Worm (Caenorhabditis elegans): ENCODE data around the gene let-268.
"Not testable (repeated sequence)": the region's sequence is repeated elsewhere in the genome, so short reads cannot be mapped to it uniquely, and the experiment has no call there.

Gene let-268

DNA sequence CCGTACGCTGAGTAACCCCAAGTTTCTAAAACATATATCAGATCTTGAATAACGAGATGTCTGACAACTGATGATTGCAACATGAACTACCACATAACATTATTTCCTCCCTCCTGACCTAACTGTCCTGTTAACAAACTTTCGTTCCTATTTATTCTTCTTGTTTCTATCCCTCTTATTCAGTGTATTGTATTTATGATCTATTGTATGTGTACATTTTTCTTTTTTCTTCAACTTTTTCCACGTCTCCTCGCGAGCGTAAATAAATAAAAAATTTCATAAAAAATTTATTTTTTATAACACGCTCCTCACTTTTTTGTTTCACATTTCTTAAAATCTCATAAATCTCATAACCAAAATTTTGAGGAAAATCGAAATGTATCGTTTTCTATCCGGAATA lies 33.5 kb downstream of the let-268 start, which contains the start of gene ZK892.4:
TSS of gene ZK892.4 (plus strand) at position 301 of the 400 bp plus-strand sequence.
- TF ChIP-seq F13H6.1, fos-1, unc-39 (tag; optimal IDR thresholded peaks at IDR 0.05): not testable (repeated sequence)

DNA sequence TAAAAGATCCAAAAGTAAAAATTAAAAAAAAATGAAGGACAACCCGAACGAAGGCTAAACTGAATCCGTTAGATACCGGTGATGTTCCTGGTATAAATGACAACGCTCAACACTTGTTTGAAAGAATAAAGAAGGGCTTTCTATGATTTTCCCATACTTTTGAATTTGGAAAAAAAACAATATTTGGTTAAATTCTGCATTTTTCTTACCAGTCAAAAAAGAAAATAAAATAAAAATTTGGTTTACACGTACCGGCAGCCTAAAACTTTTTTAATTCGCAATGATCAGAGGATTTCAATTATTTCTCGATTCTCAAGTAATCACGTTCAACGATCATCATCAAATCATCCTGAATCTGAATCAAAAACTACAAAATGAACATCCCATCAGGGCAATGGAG lies 38.2 kb downstream of the let-268 start, which contains the start of gene ZK892.3:
TSS of gene ZK892.3 (plus strand) at position 301 of the 400 bp plus-strand sequence.
- TF ChIP-seq nhr-10 (tag; optimal IDR thresholded peaks at IDR 0.05) (no peak), skn-1 (tag; optimal IDR thresholded peaks at IDR 0.05) (no peak), sma-9 (GFP tag; optimal IDR thresholded peaks at IDR 0.05) (no peak), sma-9 (tag; optimal IDR thresholded peaks at IDR 0.05) (no peak), egl-27 (tag; optimal IDR thresholded peaks at IDR 0.05) (no peak), ZK546.5 (tag; optimal IDR thresholded peaks at IDR 0.05) (no peak)

DNA sequence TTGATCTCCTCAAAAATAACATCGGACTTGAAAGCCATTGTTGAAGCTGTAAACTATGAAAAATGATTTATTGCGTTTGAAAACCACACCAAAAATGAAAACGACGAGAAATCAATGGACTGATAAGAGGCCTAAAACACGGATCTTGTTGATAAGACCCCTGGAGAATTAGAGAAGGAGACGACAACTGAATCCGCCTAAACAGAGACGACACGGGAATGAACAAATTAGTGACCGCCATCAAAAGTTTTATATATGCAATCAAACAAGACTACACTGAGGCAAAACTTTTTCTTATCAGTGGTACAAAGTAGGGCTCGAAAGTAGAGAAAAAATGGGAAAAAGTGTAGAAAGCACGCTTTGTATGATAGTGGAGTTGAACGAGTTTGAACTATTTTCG lies 38.7 kb downstream of the let-268 start, which contains the start of gene nlt-1:
TSS of gene nlt-1 (minus strand) at position 78 of the 400 bp plus-strand sequence.
- TF ChIP-seq nhr-11 (tag; optimal IDR thresholded peaks at IDR 0.05) (no peak), elt-1 (tag; optimal IDR thresholded peaks at IDR 0.05) (no peak), F13H6.1 (tag; optimal IDR thresholded peaks at IDR 0.05) (peak; percentile 58), dmd-4 (tag; optimal IDR thresholded peaks at IDR 0.05) (no peak), lin-39 (tag; optimal IDR thresholded peaks at IDR 0.05) (no peak), aly-2 (tag; optimal IDR thresholded peaks at IDR 0.05) (no peak), peb-1 (tag; optimal IDR thresholded peaks at IDR 0.05) (no peak), nhr-77 (tag; optimal IDR thresholded peaks at IDR 0.05) (no peak), ceh-82 (tag; optimal IDR thresholded peaks at IDR 0.05) (no peak), sma-9 (GFP tag; optimal IDR thresholded peaks at IDR 0.05) (peak; percentile 40), sma-9 (tag; optimal IDR thresholded peaks at IDR 0.05) (no peak), ZK546.5 (tag; optimal IDR thresholded peaks at IDR 0.05) (no peak), mdl-1 (tag; optimal IDR thresholded peaks at IDR 0.05) (no peak), egl-27 (tag; optimal IDR thresholded peaks at IDR 0.05) (peak; percentile 5), nhr-25 (tag; optimal IDR thresholded peaks at IDR 0.05) (no peak), unc-55 (GFP tag; optimal IDR thresholded peaks at IDR 0.05) (no peak), zag-1 (tag; optimal IDR thresholded peaks at IDR 0.05) (no peak), nhr-21 (tag; optimal IDR thresholded peaks at IDR 0.05) (no peak), nhr-129 (tag; optimal IDR thresholded peaks at IDR 0.05) (no peak), ztf-1 (GFP tag; conservative IDR thresholded peaks at IDR 0.05) (no peak), sem-4 (tag; optimal IDR thresholded peaks at IDR 0.05) (no peak), ama-1 (optimal IDR thresholded peaks at IDR 0.05) (no peak), alr-1 (tag; optimal IDR thresholded peaks at IDR 0.05) (no peak), unc-62 (GFP tag; optimal IDR thresholded peaks at IDR 0.05) (no peak), crh-2 (tag; optimal IDR thresholded peaks at IDR 0.05) (peak; percentile 46), blmp-1 (tag; optimal IDR thresholded peaks at IDR 0.05; ENCODE audit: insufficient read depth) (no peak), ztf-4 (tag; optimal IDR thresholded peaks at IDR 0.05) (no peak), fos-1 (tag; optimal IDR thresholded peaks at IDR 0.05) (peak; percentile 88), R02D3.7 (tag; optimal IDR thresholded peaks at IDR 0.05) (no peak), mab-5 (tag; optimal IDR thresholded peaks at IDR 0.05) (no peak), sma-3 (GFP tag; optimal IDR thresholded peaks at IDR 0.05) (no peak), ztf-11 (tag; optimal IDR thresholded peaks at IDR 0.05) (no peak), nhr-6 (tag; optimal IDR thresholded peaks at IDR 0.05) (no peak), skn-1 (tag; optimal IDR thresholded peaks at IDR 0.05) (no peak), snpc-4 (tag; optimal IDR thresholded peaks at IDR 0.05) (no peak), unc-39 (tag; optimal IDR thresholded peaks at IDR 0.05) (no peak), gmeb-1 (tag; optimal IDR thresholded peaks at IDR 0.05) (peak; percentile 60)

DNA sequence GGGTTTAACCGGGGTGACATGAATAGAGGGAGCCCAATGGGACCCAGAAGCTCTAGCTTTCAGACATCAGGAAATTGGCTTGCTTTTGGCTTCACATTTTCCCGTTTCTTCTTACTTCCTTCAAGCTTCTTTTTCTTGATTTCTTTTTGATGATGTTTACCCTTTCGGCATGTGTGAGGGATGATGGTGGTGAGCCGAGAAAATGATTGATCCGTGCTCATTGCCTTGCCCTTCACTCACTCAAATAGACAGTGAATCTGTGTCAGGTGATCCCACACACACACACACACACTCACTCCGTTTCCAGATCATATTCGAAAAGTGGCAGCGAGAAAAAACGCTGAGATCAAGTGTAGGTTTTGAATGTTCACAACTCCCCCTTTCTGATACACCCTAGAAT lies 45.1 kb downstream of the let-268 start:
- no peak for TF ChIP-seq nhr-21 (tag; optimal IDR thresholded peaks at IDR 0.05)
- no peak for TF ChIP-seq ztf-4 (tag; optimal IDR thresholded peaks at IDR 0.05)
- TF ChIP-seq snpc-4 (tag; optimal IDR thresholded peaks at IDR 0.05), result no peak
- no peak for TF ChIP-seq R02D3.7 (tag; optimal IDR thresholded peaks at IDR 0.05)
- no peak for TF ChIP-seq ceh-82 (tag; optimal IDR thresholded peaks at IDR 0.05)
- TF ChIP-seq sma-3 (GFP tag; optimal IDR thresholded peaks at IDR 0.05), result no peak
- TF ChIP-seq nhr-77 (tag; optimal IDR thresholded peaks at IDR 0.05), result no peak
- TF ChIP-seq gmeb-1 (tag; optimal IDR thresholded peaks at IDR 0.05), result no peak
- TF ChIP-seq mbf-1 (tag; optimal IDR thresholded peaks at IDR 0.05), result no peak
- TF ChIP-seq egl-27 (tag; optimal IDR thresholded peaks at IDR 0.05), result no peak
- no peak for TF ChIP-seq sma-9 (GFP tag; optimal IDR thresholded peaks at IDR 0.05)
- no peak for TF ChIP-seq sma-9 (tag; optimal IDR thresholded peaks at IDR 0.05)
- TF ChIP-seq peb-1 (tag; optimal IDR thresholded peaks at IDR 0.05), result no peak
- no peak for TF ChIP-seq unc-39 (tag; optimal IDR thresholded peaks at IDR 0.05)
- no peak for TF ChIP-seq unc-55 (GFP tag; optimal IDR thresholded peaks at IDR 0.05)
- no peak for TF ChIP-seq mab-5 (tag; optimal IDR thresholded peaks at IDR 0.05)
- TF ChIP-seq ama-1 (optimal IDR thresholded peaks at IDR 0.05), result no peak
- TF ChIP-seq ztf-11 (tag; optimal IDR thresholded peaks at IDR 0.05), result no peak
- TF ChIP-seq elt-1 (tag; optimal IDR thresholded peaks at IDR 0.05), result no peak
- no peak for TF ChIP-seq unc-62 (GFP tag; optimal IDR thresholded peaks at IDR 0.05)
- no peak for TF ChIP-seq nhr-25 (tag; optimal IDR thresholded peaks at IDR 0.05)
